Fruit fly (Drosophila melanogaster) whole organism, larva: ENCODE measurements around the gene BOD1.
"Not testable (repeated sequence)": the region's sequence is repeated elsewhere in the genome, so short reads cannot be mapped to it uniquely, and the experiment has no call there.

Source experiments
- noc ChIP-seq: fragments of 200-800 bp; sonication (Bioruptor generic); optimal IDR thresholded peaks from 3 replicates; lab custom pipeline; 2019; ENCODE audit warnings: missing biosample characterization, mild to moderate bottlenecking, missing genetic modification characterization, moderate library complexity

Gene BOD1

dm6 chr3R:27931461-27931860 lies 6.6 kb upstream of the BOD1 start:
- TF ChIP-seq noc (tag; lab: Kevin White, UChicago) = no peak

- TF ChIP-seq noc (tag; lab: Kevin White, UChicago) = no peak
These were observed 7.4 kb downstream of the BOD1 start for dm6 chr3R:27945398-27945797.

- no peak for TF ChIP-seq noc (tag; lab: Kevin White, UChicago)
These were observed 8.6 kb downstream of the BOD1 start for dm6 chr3R:27946555-27947204.

- TF ChIP-seq noc (tag; lab: Kevin White, UChicago) = no peak
These were observed 9.7 kb downstream of the BOD1 start, which contains the start of gene mfrn for dm6 chr3R:27947682-27948245. TSS of gene mfrn (minus strand) at chr3R:27948021.

- peak; percentile 41 for TF ChIP-seq noc (tag; lab: Kevin White, UChicago)
These were observed 10.4 kb downstream of the BOD1 start, which contains the start of gene Gp93 for dm6 chr3R:27948421-27948906. TSS of gene Gp93 (plus strand) at chr3R:27948711.

dm6 chr3R:27953890-27954289 lies 15.8 kb downstream of the BOD1 start, which contains the start of gene CG4951:
TSS of gene CG4951 (minus strand) at chr3R:27954112.
- no peak for TF ChIP-seq noc (tag; lab: Kevin White, UChicago)

dm6 chr3R:27954533-27954932 lies 16.5 kb downstream of the BOD1 start, which contains the start of gene Nep7:
TSS of gene Nep7 (plus strand) at chr3R:27954917.
- TF ChIP-seq noc (tag; lab: Kevin White, UChicago) = peak; percentile 77

dm6 chr3R:27957967-27958366 lies 19.9 kb downstream of the BOD1 start:
- TF ChIP-seq noc (tag; lab: Kevin White, UChicago) = no peak

- not testable (repeated sequence) for TF ChIP-seq noc (tag; lab: Kevin White, UChicago)
These were observed 21.1 kb downstream of the BOD1 start, which contains the start of the genes CG42487 and CG4884 for dm6 chr3R:27959145-27959544. TSS of gene CG42487 (minus strand) at chr3R:27959245. TSS of gene CG4884 (minus strand) at chr3R:27959245.

- not testable (repeated sequence) for TF ChIP-seq noc (tag; lab: Kevin White, UChicago)
These were observed 22.4 kb downstream of the BOD1 start, which contains the start of gene CG31253 for dm6 chr3R:27960473-27960872. TSS of gene CG31253 (minus strand) at chr3R:27960573.

- not testable (repeated sequence) for TF ChIP-seq noc (tag; lab: Kevin White, UChicago)
These were observed 25.1 kb downstream of the BOD1 start, which contains the start of the genes CG31131 and CG4849 for dm6 chr3R:27963119-27963518. TSS of gene CG31131 (minus strand) at chr3R:27963219. TSS of gene CG4849 (plus strand) at chr3R:27963415.

- TF ChIP-seq noc (tag; lab: Kevin White, UChicago) = no peak
These were observed 48.7 kb downstream of the BOD1 start for dm6 chr3R:27986794-27987193.

dm6 chr3R:27987329-27987728 lies 49.3 kb downstream of the BOD1 start:
- TF ChIP-seq noc (tag; lab: Kevin White, UChicago) = peak; percentile 84

- TF ChIP-seq noc (tag; lab: Kevin White, UChicago) = no peak
These were observed 49.7 kb downstream of the BOD1 start for dm6 chr3R:27987772-27988171.

- no peak for TF ChIP-seq noc (tag; lab: Kevin White, UChicago)
These were observed 50.1 kb downstream of the BOD1 start, which contains the start of gene betaTub97EF for dm6 chr3R:27988189-27988588. TSS of gene betaTub97EF (minus strand) at chr3R:27988384.
